Worm (Caenorhabditis elegans) whole organism, L4 larva: ENCODE data around the gene pas-1.

Experiments used
- F44E2.7 ChIP-seq: fragments of 200-800 bp; sonication (Bioruptor generic); IDR thresholded peaks from 2 replicates; pipeline ENCODE4 v2.1.2; 2022; ENCODE audit warnings: missing genetic modification characterization, missing compliant biosample characterization
- F49E8.2 ChIP-seq: sonication (generic microtip); optimal IDR thresholded peaks from 2 replicates; lab custom pipeline; 2016; ENCODE audit warnings: missing compliant biosample characterization, mild to moderate bottlenecking, missing genetic modification characterization, borderline replicate concordance
- T20F7.1 ChIP-seq: fragments of 200-800 bp; sonication (Bioruptor generic); optimal IDR thresholded peaks from 2 replicates; lab custom pipeline; 2018; ENCODE audit warnings: mild to moderate bottlenecking, missing genetic modification characterization, missing compliant biosample characterization
- T26A8.4 ChIP-seq: fragments of 200-800 bp; sonication (Bioruptor generic); IDR thresholded peaks from 2 replicates; pipeline ENCODE4 v1.3.6; 2022; ENCODE audit warnings: missing genetic modification characterization, missing compliant biosample characterization
- Y75B8A.6 ChIP-seq: fragments of 200-800 bp; sonication (Bioruptor generic); IDR thresholded peaks from 2 replicates; pipeline ENCODE4 v1.3.6; 2022; ENCODE audit warnings: missing genetic modification reagents, missing genetic modification characterization, missing compliant biosample characterization
- ZK337.2 ChIP-seq: fragments of 200-800 bp; sonication (Bioruptor generic); IDR thresholded peaks from 2 replicates; pipeline ENCODE4 v1.3.6; 2022; ENCODE audit warnings: missing genetic modification reagents, missing genetic modification characterization, missing compliant biosample characterization
- aha-1 ChIP-seq: fragments of 150-350 bp; peaks from one replicate; lab custom pipeline; 2014; ENCODE audit warnings: missing biosample characterization, missing genetic modification characterization
- arid-1 ChIP-seq: fragments of 200-800 bp; sonication (Bioruptor generic); conservative IDR thresholded peaks from 2 replicates; pipeline ENCODE4 v1.3.6; 2022; ENCODE audit warnings: missing genetic modification reagents, missing genetic modification characterization, missing compliant biosample characterization
- ceh-20 ChIP-seq: fragments of 200-800 bp; sonication (Bioruptor generic); IDR thresholded peaks from 2 replicates; pipeline ENCODE4 v1.3.6; 2022; ENCODE audit warnings: missing genetic modification reagents, missing genetic modification characterization, missing compliant biosample characterization
- ceh-44 ChIP-seq: fragments of 200-800 bp; sonication (Bioruptor generic); IDR thresholded peaks from 2 replicates; pipeline ENCODE4 v1.3.6; 2022; ENCODE audit warnings: missing genetic modification reagents, missing genetic modification characterization, missing compliant biosample characterization
- ces-1 ChIP-seq: fragments of 150-350 bp; sonication (generic microtip); optimal IDR thresholded peaks from 4 replicates; lab custom pipeline; 2014; ENCODE audit warnings: missing biosample characterization, missing genetic modification reagents, missing genetic modification characterization
- ctbp-1 ChIP-seq: fragments of 200-800 bp; sonication (Bioruptor generic); IDR thresholded peaks from 2 replicates; pipeline ENCODE4 v1.3.6; 2022; ENCODE audit warnings: missing genetic modification reagents, missing genetic modification characterization, missing compliant biosample characterization
- daf-19 ChIP-seq: fragments of 200-800 bp; sonication (Bioruptor generic); conservative IDR thresholded peaks from 2 replicates; pipeline ENCODE4 v1.3.6; 2022; ENCODE audit warnings: missing genetic modification characterization, missing compliant biosample characterization
- hif-1 ChIP-seq, 2 experiments: sonication (generic microtip); optimal IDR thresholded peaks; 2 replicates each; lab custom pipeline; 2016 to 2017; ENCODE audit warnings: missing compliant biosample characterization in 2 of 2, missing genetic modification characterization in 2 of 2, missing genetic modification reagents in 2 of 2, missing genotype in 2 of 2, mild to moderate bottlenecking in 1 of 2
- hlh-30 ChIP-seq: sonication (generic microtip); optimal IDR thresholded peaks from 2 replicates; lab custom pipeline; 2017; ENCODE audit warnings: antibody characterized with exemption, mild to moderate bottlenecking, missing genetic modification characterization, missing compliant biosample characterization; ENCODE audit not compliant: insufficient read depth
- lim-7 ChIP-seq: fragments of 200-800 bp; sonication (Bioruptor generic); IDR thresholded peaks from 2 replicates; pipeline ENCODE4 v1.3.6; 2022; ENCODE audit warnings: missing genetic modification characterization, missing compliant biosample characterization
- lin-29 ChIP-seq: fragments of 200-800 bp; sonication (Bioruptor generic); IDR thresholded peaks from 2 replicates; pipeline ENCODE4 v1.3.6; 2022; ENCODE audit warnings: missing genetic modification reagents, missing genetic modification characterization, missing compliant biosample characterization
- lsy-2 ChIP-seq, 2 experiments: fragments of 150-350 bp in 1 of 2; sonication (generic microtip) in 1 of 2; optimal IDR thresholded peaks; 2 replicates each; lab custom pipeline; 2014 to 2017; ENCODE audit warnings: missing biosample characterization in 2 of 2, missing genetic modification characterization in 2 of 2
- mdt-29 ChIP-seq: fragments of 200-800 bp; sonication (Bioruptor generic); IDR thresholded peaks from 2 replicates; pipeline ENCODE4 v1.3.6; 2022; ENCODE audit warnings: missing genetic modification reagents, missing genetic modification characterization, missing compliant biosample characterization
- mes-2 ChIP-seq: sonication (generic microtip); optimal IDR thresholded peaks from 2 replicates; lab custom pipeline; 2016; ENCODE audit warnings: missing genotype, mild to moderate bottlenecking, missing genetic modification characterization, missing compliant biosample characterization; ENCODE audit not compliant: poor library complexity, severe bottlenecking
- nhr-11 ChIP-seq: fragments of 150-350 bp; optimal IDR thresholded peaks from 2 replicates; lab custom pipeline; 2014; ENCODE audit warnings: missing biosample characterization, missing genetic modification characterization
- nhr-42 ChIP-seq: fragments of 200-800 bp; sonication (Bioruptor generic); IDR thresholded peaks from 2 replicates; pipeline ENCODE4 v1.3.6; 2022; ENCODE audit warnings: missing genetic modification characterization, missing compliant biosample characterization
- nhr-6 ChIP-seq: fragments of 150-350 bp; optimal IDR thresholded peaks from 2 replicates; lab custom pipeline; 2014; ENCODE audit warnings: missing biosample characterization, missing genetic modification characterization
- pha-4 ChIP-seq, 2 experiments: fragments of 150-350 bp in 1 of 2; fragments of 200-800 bp in 1 of 2; sonication (Bioruptor generic) in 1 of 2; IDR thresholded peaks in 1 of 2; optimal IDR thresholded peaks in 1 of 2; 2 replicates each; pipeline versions ENCODE4 v1.3.6 to Lab custom; 2014 to 2022; ENCODE audit warnings: missing genetic modification characterization in 2 of 2, missing genetic modification reagents in 2 of 2, missing biosample characterization in 1 of 2, missing compliant biosample characterization in 1 of 2
- php-3 ChIP-seq: fragments of 200-800 bp; sonication (Bioruptor generic); IDR thresholded peaks from 2 replicates; pipeline ENCODE4 v1.3.6; 2022; ENCODE audit warnings: missing genetic modification reagents, missing genetic modification characterization, missing compliant biosample characterization
- pqm-1 ChIP-seq: sonication (generic microtip); optimal IDR thresholded peaks from 2 replicates; lab custom pipeline; 2017; ENCODE audit warnings: missing biosample characterization, missing genetic modification characterization
- rbr-2 ChIP-seq: sonication (generic microtip); optimal IDR thresholded peaks from 2 replicates; lab custom pipeline; 2016; ENCODE audit warnings: missing genotype, missing genetic modification characterization, missing compliant biosample characterization
- set-16 ChIP-seq: fragments of 200-800 bp; sonication (Bioruptor generic); IDR thresholded peaks from 2 replicates; pipeline ENCODE4 v1.3.6; 2022; ENCODE audit warnings: missing genetic modification reagents, missing genetic modification characterization, missing compliant biosample characterization
- snpc-1.2 ChIP-seq: fragments of 200-800 bp; sonication (Bioruptor generic); IDR thresholded peaks from 2 replicates; pipeline ENCODE4 v1.3.6; 2022; ENCODE audit warnings: missing genetic modification reagents, missing genetic modification characterization, missing compliant biosample characterization
- snpc-4 ChIP-seq: fragments of 150-350 bp; optimal IDR thresholded peaks from 2 replicates; lab custom pipeline; 2014; ENCODE audit warnings: missing biosample characterization, missing genetic modification characterization
- spr-1 ChIP-seq: sonication (generic microtip); optimal IDR thresholded peaks from 2 replicates; lab custom pipeline; 2016; ENCODE audit warnings: mild to moderate bottlenecking, missing genetic modification characterization, missing compliant biosample characterization
- unc-62 ChIP-seq, 3 experiments: fragments of 150-350 bp in 1 of 3; sonication (generic microtip); optimal IDR thresholded peaks in 2 of 3; peaks in 1 of 3; 1 replicate in 1 of 3; 2 replicates in 2 of 3; lab custom pipeline; 2014 to 2017; ENCODE audit warnings: missing biosample characterization in 3 of 3, missing genetic modification characterization in 3 of 3, missing genetic modification reagents in 3 of 3, missing genotype in 1 of 3
- vab-7 ChIP-seq: fragments of 200-800 bp; sonication (Bioruptor generic); IDR thresholded peaks from 2 replicates; pipeline ENCODE4 v1.3.6; 2022; ENCODE audit warnings: missing genetic modification reagents, missing genetic modification characterization, missing compliant biosample characterization
- zip-11 ChIP-seq: fragments of 200-800 bp; sonication (Bioruptor generic); IDR thresholded peaks from 2 replicates; pipeline ENCODE4 v1.3.6; 2022; ENCODE audit warnings: missing genetic modification characterization, missing compliant biosample characterization

The pas-1 gene

ce11 chrV:14443471-14444015 lies 21.1 kb upstream of the pas-1 start:
- peak; percentile 53 for TF ChIP-seq mes-2 (tag; lab: Kevin White, UChicago)

ce11 chrV:14440841-14441240 lies 18.4 kb upstream of the pas-1 start, which contains the start of gene F23B12.4:
F23B12.4 (plus strand) TSS chrV:14441141.
- no peak for TF ChIP-seq snpc-1.2 (GFP tag; lab: Robert Waterston, UW)
- no peak for TF ChIP-seq ctbp-1
- TF ChIP-seq F44E2.7: no peak
- no peak for TF ChIP-seq F49E8.2
- TF ChIP-seq snpc-4 (tag; lab: Kevin White, UChicago): no peak
- no peak for TF ChIP-seq arid-1 (GFP tag; lab: Robert Waterston, UW)
- TF ChIP-seq zip-11 (GFP tag; lab: Robert Waterston, UW): no peak
- no peak for TF ChIP-seq nhr-42 (GFP tag; lab: Robert Waterston, UW)
- TF ChIP-seq Y75B8A.6 (GFP tag; lab: Robert Waterston, UW): no peak

ce11 chrV:14439236-14439635 lies 16.8 kb upstream of the pas-1 start:
- TF ChIP-seq php-3 (GFP tag; lab: Robert Waterston, UW) (no peak), unc-62 (GFP tag; optimal IDR thresholded peaks at IDR 0.05 in 1 of 2; lab: Kevin White, UChicago) (peak in 1 of 2 experiments; percentile 97), unc-62 (tag; optimal IDR thresholded peaks at IDR 0.05; lab: Kevin White, UChicago) (no peak), aha-1 (tag; lab: Kevin White, UChicago) (peak; percentile 55)

ce11 chrV:14438099-14438739 lies 15.8 kb upstream of the pas-1 start:
- TF ChIP-seq aha-1 (tag; lab: Kevin White, UChicago): peak; percentile 91
- no peak for TF ChIP-seq T26A8.4 (GFP tag; lab: Robert Waterston, UW)
- peak in 1 of 2 experiments; percentile 57 for TF ChIP-seq unc-62 (GFP tag; optimal IDR thresholded peaks at IDR 0.05 in 1 of 2; lab: Kevin White, UChicago)
- no peak for TF ChIP-seq unc-62 (tag; optimal IDR thresholded peaks at IDR 0.05; lab: Kevin White, UChicago)
- TF ChIP-seq, all 104 proteins: peak for 2

ce11 chrV:14437355-14437754 lies 14.9 kb upstream of the pas-1 start:
- peak; percentile 11 for TF ChIP-seq aha-1 (tag; lab: Kevin White, UChicago)
- no peak for TF ChIP-seq rbr-2 (tag; lab: Kevin White, UChicago)

ce11 chrV:14436195-14436594 lies 13.8 kb upstream of the pas-1 start:
- TF ChIP-seq T20F7.1 (GFP tag; lab: Kevin White, UChicago) (no peak), nhr-11 (tag; lab: Kevin White, UChicago) (no peak), lim-7 (GFP tag; lab: Robert Waterston, UW) (no peak), snpc-1.2 (GFP tag; lab: Robert Waterston, UW) (no peak), vab-7 (GFP tag; lab: Robert Waterston, UW) (no peak), nhr-6 (no peak)

- TF ChIP-seq F44E2.7 (no peak), ceh-20 (GFP tag; lab: Robert Waterston, UW) (no peak), aha-1 (tag; lab: Kevin White, UChicago) (no peak), hif-1 (tag; optimal IDR thresholded peaks at IDR 0.05; lab: Kevin White, UChicago) (no peak), ctbp-1 (no peak), mdt-29 (GFP tag; lab: Robert Waterston, UW) (no peak), ZK337.2 (GFP tag; lab: Robert Waterston, UW) (no peak), snpc-4 (tag; lab: Kevin White, UChicago) (no peak), pqm-1 (tag; lab: Kevin White, UChicago) (no peak), hlh-30 (tag; lab: Kevin White, UChicago) (no peak), lin-29 (GFP tag; lab: Robert Waterston, UW) (no peak), pha-4 (GFP tag; IDR thresholded peaks at IDR 0.05; lab: Robert Waterston, UW) (no peak), pha-4 (tag; optimal IDR thresholded peaks at IDR 0.05; lab: Kevin White, UChicago) (no peak), ces-1 (GFP tag; lab: Kevin White, UChicago) (no peak), spr-1 (tag; lab: Kevin White, UChicago) (no peak), set-16 (GFP tag; lab: Robert Waterston, UW) (no peak), lsy-2 (tag; optimal IDR thresholded peaks at IDR 0.05; lab: Kevin White, UChicago) (no peak), daf-19 (GFP tag; lab: Robert Waterston, UW) (no peak), ceh-44 (GFP tag; lab: Robert Waterston, UW) (no peak)
These were observed 11.2 kb upstream of the pas-1 start for ce11 chrV:14433584-14433983.
